Fruit fly (Drosophila melanogaster) whole organism, larva: Measurements from ENCODE around the gene CG5849.

Experiments
- noc ChIP-seq: fragments of 200-800 bp; sonication (Bioruptor generic); optimal IDR thresholded peaks from 3 replicates; lab custom pipeline; 2019; ENCODE audit warnings: missing biosample characterization, mild to moderate bottlenecking, missing genetic modification characterization, moderate library complexity

The CG5849 gene

dm6 chr3R:21790392-21790791, 50.5 kb downstream of the CG5849 start:
- TF ChIP-seq noc (tag; lab: Kevin White, UChicago) = no peak

DNA sequence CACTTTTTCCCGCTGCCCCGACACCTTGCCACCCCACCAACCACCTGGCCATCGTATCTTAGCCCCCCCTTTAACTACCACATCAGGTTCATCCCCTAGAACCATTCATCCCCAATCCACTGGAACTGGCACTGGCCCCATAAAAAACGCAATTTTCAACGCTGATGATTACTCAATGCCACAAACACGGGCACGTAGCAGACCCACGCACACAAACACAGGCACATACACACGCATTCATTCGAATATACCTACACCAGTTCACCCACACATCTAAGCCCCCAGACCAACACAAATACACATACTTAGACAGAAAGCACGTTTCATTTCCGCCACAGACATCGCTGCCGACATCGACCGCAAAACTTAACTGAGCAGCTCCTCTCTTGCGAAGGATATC, 53.9 kb downstream of the CG5849 start:
- no peak for TF ChIP-seq noc (tag; lab: Kevin White, UChicago)
